Worm (Caenorhabditis elegans): ENCODE measurements around the gene dkc-1.

The dkc-1 gene

DNA sequence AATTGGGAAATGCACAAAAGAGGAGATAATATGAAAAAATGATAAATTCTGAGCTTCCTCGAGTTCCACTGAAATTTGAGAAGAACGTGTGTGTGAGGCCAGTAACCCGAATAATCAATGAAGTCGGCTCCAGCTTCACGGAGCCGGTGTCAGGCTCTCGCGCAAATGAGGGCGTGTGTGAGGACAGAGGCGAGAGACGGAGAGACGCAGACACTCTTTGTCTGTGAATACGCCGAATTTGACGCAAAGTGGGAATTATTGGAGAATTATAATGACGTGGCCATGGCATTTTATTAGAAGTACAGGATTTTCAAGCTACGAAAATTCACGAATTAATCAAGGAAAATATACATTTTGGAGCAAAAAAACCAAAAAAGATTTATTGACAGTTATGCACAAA lies 8.3 kb upstream of the dkc-1 start:
- TF ChIP-seq nfyb-1 (GFP tag; IDR thresholded peaks at IDR 0.05) (peak; percentile 39; the same call in 1 of the 2 replicates), cebp-1 (GFP tag; IDR thresholded peaks at IDR 0.05) (no peak), cebp-1 (tag; optimal IDR thresholded peaks at IDR 0.05) (peak; percentile 48), sdz-38 (tag; optimal IDR thresholded peaks at IDR 0.05) (no peak), zfh-2 (GFP tag; conservative IDR thresholded peaks at IDR 0.05) (peak; percentile 61), lin-26 (GFP tag; IDR thresholded peaks at IDR 0.05) (peak; percentile 76), ZK185.1 (tag; optimal IDR thresholded peaks at IDR 0.05; ENCODE audit: poor library complexity, severe bottlenecking) (peak; percentile 35), Y53G8AR.9 (GFP tag; conservative IDR thresholded peaks at IDR 0.05) (0 out of 2 replicates have a peak, but pooled peaks have one; percentile 20), lin-35 (GFP tag; optimal IDR thresholded peaks at IDR 0.05) (peak in 1 of 3 experiments; percentile 34), lin-40 (tag; optimal IDR thresholded peaks at IDR 0.05) (peak; percentile 37), nhr-179 (tag; optimal IDR thresholded peaks at IDR 0.05) (no peak), mcd-1 (GFP tag; IDR thresholded peaks at IDR 0.05) (peak; percentile 62), ztf-25 (GFP tag; IDR thresholded peaks at IDR 0.05) (0 out of 2 replicates have a peak, but pooled peaks have one; percentile 34), pbrm-1 (GFP tag; IDR thresholded peaks at IDR 0.05) (peak; percentile 55), snpc-4 (GFP tag; optimal IDR thresholded peaks at IDR 0.05) (no peak), snpc-4 (tag; optimal IDR thresholded peaks at IDR 0.05) (peak in 1 of 4 experiments; percentile 14), madf-10 (tag; optimal IDR thresholded peaks at IDR 0.05) (peak; percentile 30), dox-1 (GFP tag; IDR thresholded peaks at IDR 0.05) (peak; percentile 51; the same call in 1 of the 2 replicates), rcor-1 (GFP tag; IDR thresholded peaks at IDR 0.05) (0 out of 2 replicates have a peak, but pooled peaks have one; percentile 5), nhr-80 (tag; optimal IDR thresholded peaks at IDR 0.05) (peak; percentile 45), attf-5 (GFP tag; optimal IDR thresholded peaks at IDR 0.05) (peak; percentile 78), K12H6.12 (tag; optimal IDR thresholded peaks at IDR 0.05) (peak; percentile 53), unc-62 (GFP tag; optimal IDR thresholded peaks at IDR 0.05) (no peak), ztf-18 (tag; optimal IDR thresholded peaks at IDR 0.05) (peak; percentile 27), ama-1 (optimal IDR thresholded peaks at IDR 0.05) (no peak), ama-1 (GFP tag; optimal IDR thresholded peaks at IDR 0.05) (peak in 1 of 2 experiments; percentile 7), ztf-3 (GFP tag; optimal IDR thresholded peaks at IDR 0.05) (no peak), B0336.3 (GFP tag; IDR thresholded peaks at IDR 0.05) (no peak; the same call in 1 of the 2 replicates), let-607 (tag; optimal IDR thresholded peaks at IDR 0.05) (peak; percentile 65 to 80), D2030.7 (GFP tag; IDR thresholded peaks at IDR 0.05) (no peak), ceh-79 (tag; optimal IDR thresholded peaks at IDR 0.05) (no peak), madf-6 (GFP tag; IDR thresholded peaks at IDR 0.05) (peak; percentile 37), chd-7 (tag; optimal IDR thresholded peaks at IDR 0.05) (peak; percentile 27), hmg-1.2 (GFP tag; IDR thresholded peaks at IDR 0.05) (peak; percentile 42; the same call in 1 of the 2 replicates), F23B12.7 (tag; optimal IDR thresholded peaks at IDR 0.05; ENCODE audit: insufficient read depth) (no peak)

DNA sequence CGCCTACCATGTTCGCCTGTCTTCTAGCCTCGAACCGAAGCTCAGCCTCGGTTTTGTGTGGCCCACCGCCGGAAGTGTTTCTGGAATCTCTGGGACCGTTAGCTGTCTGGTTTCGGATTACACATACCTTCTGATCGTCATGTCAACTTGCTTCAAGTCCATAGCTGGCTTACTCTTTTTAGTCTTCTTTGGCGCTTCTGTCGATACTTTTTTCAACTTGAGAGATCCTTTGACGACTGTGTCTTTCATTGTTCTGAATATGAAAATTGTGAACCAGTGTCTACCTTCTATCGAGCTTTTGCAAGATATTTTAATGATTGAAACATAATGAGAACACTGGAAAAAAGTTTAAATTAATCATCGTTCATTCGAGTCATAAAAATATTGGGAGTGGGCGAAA lies 7.7 kb upstream of the dkc-1 start, which contains the start of gene K01G5.8:
TSS of gene K01G5.8 (minus strand) at position 255 of the 400 bp plus-strand sequence.
- TF ChIP-seq gei-17 (GFP tag; optimal IDR thresholded peaks at IDR 0.05), result no peak
- no peak for TF ChIP-seq tbx-9 (tag; optimal IDR thresholded peaks at IDR 0.05; ENCODE audit: borderline replicate concordance)
- TF ChIP-seq lir-1 (GFP tag; conservative IDR thresholded peaks at IDR 0.05), result no peak
- 0 out of 2 replicates have a peak, but pooled peaks have one; percentile 29 for TF ChIP-seq rcor-1 (GFP tag; IDR thresholded peaks at IDR 0.05)
- TF ChIP-seq F57C9.4 (tag; optimal IDR thresholded peaks at IDR 0.05), result no peak
- no peak for TF ChIP-seq B0035.1 (tag; optimal IDR thresholded peaks at IDR 0.05)
- no peak for TF ChIP-seq lsy-27 (tag; optimal IDR thresholded peaks at IDR 0.05; ENCODE audit: borderline replicate concordance, insufficient read depth)
- 0 out of 2 replicates have a peak, but pooled peaks have one; percentile 12 for TF ChIP-seq nfyb-1 (GFP tag; IDR thresholded peaks at IDR 0.05)
- TF ChIP-seq hlh-26 (GFP tag; conservative IDR thresholded peaks at IDR 0.05), result no peak
- TF ChIP-seq attf-6 (GFP tag; IDR thresholded peaks at IDR 0.05), result no peak
- TF ChIP-seq C06A6.2 (GFP tag; conservative IDR thresholded peaks at IDR 0.05), result no peak
- TF ChIP-seq K12H6.12 (tag; optimal IDR thresholded peaks at IDR 0.05), result no peak
- TF ChIP-seq snpc-1.1 (tag; optimal IDR thresholded peaks at IDR 0.05; ENCODE audit: insufficient read depth), result peak; percentile 29
- no peak for TF ChIP-seq B0261.1 (tag; optimal IDR thresholded peaks at IDR 0.05)
- TF ChIP-seq bed-2 (GFP tag; IDR thresholded peaks at IDR 0.05), result no peak
- TF ChIP-seq ceh-100 (GFP tag; IDR thresholded peaks at IDR 0.05), result 0 out of 2 replicates have a peak, but pooled peaks have one; percentile 11
- peak; percentile 39 for TF ChIP-seq lin-54 (GFP tag; optimal IDR thresholded peaks at IDR 0.05)
- TF ChIP-seq dox-1 (GFP tag; IDR thresholded peaks at IDR 0.05), result no peak
